Worm (Caenorhabditis elegans) whole organism, young adult: ENCODE measurements around the gene F36G3.1.

ENCODE experiments used
- B0336.3 ChIP-seq: fragments of 200-800 bp; sonication (Bioruptor generic); IDR thresholded peaks from 2 replicates; pipeline ENCODE4 v1.3.6; 2022; ENCODE audit warnings: missing genetic modification characterization, missing compliant biosample characterization
- F33H1.4 ChIP-seq: fragments of 200-800 bp; sonication (Bioruptor generic); IDR thresholded peaks from 2 replicates; pipeline ENCODE4 v1.3.6; 2022; ENCODE audit warnings: missing genetic modification reagents, missing genetic modification characterization, missing compliant biosample characterization
- F37B4.10 ChIP-seq: fragments of 200-800 bp; sonication (Bioruptor generic); IDR thresholded peaks from 2 replicates; pipeline ENCODE4 v1.3.6; 2022; ENCODE audit warnings: missing genetic modification characterization, missing compliant biosample characterization
- ceh-27 ChIP-seq: fragments of 200-800 bp; sonication (Bioruptor generic); optimal IDR thresholded peaks from 2 replicates; lab custom pipeline; 2018; ENCODE audit warnings: mild to moderate bottlenecking, missing genetic modification characterization, moderate library complexity, missing compliant biosample characterization
- dpff-1 ChIP-seq: sonication (generic microtip); optimal IDR thresholded peaks from 2 replicates; lab custom pipeline; 2017; ENCODE audit warnings: mild to moderate bottlenecking, missing genetic modification characterization, missing compliant biosample characterization
- egl-18 ChIP-seq: fragments of 200-800 bp; sonication (Bioruptor generic); IDR thresholded peaks from 2 replicates; pipeline ENCODE4 v1.3.6; 2022; ENCODE audit warnings: missing genetic modification reagents, missing genetic modification characterization, missing compliant biosample characterization
- ets-4 ChIP-seq: fragments of 200-800 bp; sonication (Bioruptor generic); optimal IDR thresholded peaks from 2 replicates; lab custom pipeline; 2018; ENCODE audit warnings: mild to moderate bottlenecking, missing genetic modification characterization, missing compliant biosample characterization
- sptf-2 ChIP-seq: fragments of 200-800 bp; sonication (Bioruptor generic); optimal IDR thresholded peaks from 2 replicates; lab custom pipeline; 2018; ENCODE audit warnings: mild to moderate bottlenecking, missing genetic modification characterization, missing compliant biosample characterization

ce11 chrX:9832370-9832769 lies 43.4 kb upstream of the F36G3.1 start:
- no peak for TF ChIP-seq ets-4 (GFP tag; lab: Kevin White, UChicago)
- no peak for TF ChIP-seq sptf-2 (GFP tag; lab: Kevin White, UChicago)
- TF ChIP-seq B0336.3 (GFP tag; lab: Robert Waterston, UW) = no peak
- TF ChIP-seq ceh-27 (GFP tag; lab: Kevin White, UChicago) = no peak
- TF ChIP-seq F37B4.10 (GFP tag; lab: Robert Waterston, UW) = no peak
- no peak for TF ChIP-seq dpff-1 (tag; lab: Kevin White, UChicago)
- no peak for TF ChIP-seq F33H1.4 (GFP tag; lab: Robert Waterston, UW)
- TF ChIP-seq egl-18 (GFP tag; lab: Robert Waterston, UW) = no peak
